Worm (Caenorhabditis elegans) whole organism, L3 larva: Measurements from ENCODE around the gene Y43B11AR.1.
A peak's percentile ranks its signal among the peaks of the same experiment; 100 is the strongest.

Source experiments
- ceh-28 ChIP-seq: fragments of 150-350 bp; optimal IDR thresholded peaks from 2 replicates; lab custom pipeline; 2014; ENCODE audit warnings: missing biosample characterization, missing genetic modification reagents, missing genetic modification characterization
- elt-1 ChIP-seq: fragments of 150-350 bp; optimal IDR thresholded peaks from 2 replicates; lab custom pipeline; 2014; ENCODE audit warnings: missing biosample characterization, missing genetic modification characterization
- elt-2 ChIP-seq: sonication (generic microtip); optimal IDR thresholded peaks from 2 replicates; lab custom pipeline; 2016; ENCODE audit warnings: missing genetic modification reagents, mild to moderate bottlenecking, missing genetic modification characterization, missing compliant biosample characterization
- elt-3 ChIP-seq, 3 experiments: fragments of 150-350 bp in 1 of 3; sonication (generic microtip) in 2 of 3; optimal IDR thresholded peaks; 2 replicates in 2 of 3; 4 replicates in 1 of 3; lab custom pipeline; 2014 to 2017; ENCODE audit warnings: missing biosample characterization in 3 of 3, missing genetic modification characterization in 3 of 3
- lin-39 ChIP-seq: fragments of 150-350 bp; optimal IDR thresholded peaks from 2 replicates; lab custom pipeline; 2018; ENCODE audit warnings: missing biosample characterization, missing genetic modification reagents, missing genetic modification characterization
- mdl-1 ChIP-seq: fragments of 150-350 bp; optimal IDR thresholded peaks from 2 replicates; lab custom pipeline; 2014; ENCODE audit warnings: missing biosample characterization, missing genetic modification characterization
- nhr-23 ChIP-seq: fragments of 150-350 bp; optimal IDR thresholded peaks from 2 replicates; lab custom pipeline; 2014; ENCODE audit warnings: missing biosample characterization, missing genetic modification reagents, missing genetic modification characterization
- nhr-25 ChIP-seq: sonication (generic microtip); optimal IDR thresholded peaks from 2 replicates; lab custom pipeline; 2017; ENCODE audit warnings: missing biosample characterization, missing genetic modification characterization
- nhr-28 ChIP-seq: fragments of 150-350 bp; optimal IDR thresholded peaks from 2 replicates; lab custom pipeline; 2014; ENCODE audit warnings: missing biosample characterization, missing genetic modification characterization
- nhr-67 ChIP-seq: fragments of 150-350 bp; optimal IDR thresholded peaks from 2 replicates; lab custom pipeline; 2014; ENCODE audit warnings: missing biosample characterization, missing genetic modification characterization
- sea-2 ChIP-seq: fragments of 150-350 bp; sonication (generic microtip); optimal IDR thresholded peaks from 4 replicates; lab custom pipeline; 2014; ENCODE audit warnings: missing biosample characterization, missing genetic modification reagents, missing genetic modification characterization
- skn-1 ChIP-seq: fragments of 150-350 bp; optimal IDR thresholded peaks from 2 replicates; lab custom pipeline; 2014; ENCODE audit warnings: missing biosample characterization, missing genetic modification characterization

Y43B11AR.1 gene

DNA sequence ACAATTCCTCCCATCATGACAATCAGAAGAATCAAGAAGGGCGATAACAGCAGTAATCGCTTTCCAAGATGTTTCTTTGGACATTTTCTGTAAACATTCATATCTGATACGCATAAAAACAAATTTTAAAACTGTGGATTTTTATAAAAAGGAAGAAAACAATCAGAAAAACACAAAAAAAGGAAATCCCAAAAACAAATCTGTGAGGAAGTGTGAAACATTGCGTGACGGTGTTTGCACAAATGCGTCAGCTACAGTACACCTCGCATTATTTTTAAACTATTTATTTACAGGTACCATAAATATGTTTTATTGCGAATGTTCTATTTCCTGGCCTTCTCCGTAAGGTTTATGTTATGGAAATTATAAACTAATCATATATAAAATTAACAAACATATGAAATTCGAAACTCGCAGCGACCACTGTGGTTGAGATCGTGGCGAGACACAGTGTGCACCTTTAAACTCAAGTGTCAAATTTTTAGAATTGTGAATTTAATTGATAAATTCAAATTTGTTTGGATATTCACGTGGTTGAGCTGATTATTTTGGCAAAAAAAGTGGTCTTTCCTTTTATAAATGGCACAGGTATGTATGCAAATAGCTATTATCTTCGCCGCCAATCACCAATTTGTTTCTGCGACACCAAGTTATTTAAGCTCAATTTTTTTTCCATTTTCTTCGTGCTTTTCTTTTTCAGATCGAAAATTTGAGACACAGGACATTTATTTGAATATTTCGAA is 40.2 kb downstream of the Y43B11AR.1 start, which contains the start of the genes C34D4.10 and str-48:
TSS of gene C34D4.10 (minus strand) at position 101 of the 743 bp plus-strand sequence.
TSS of gene str-48 (plus strand) at position 693 of the 743 bp plus-strand sequence.
- TF ChIP-seq lin-39, result no peak
- TF ChIP-seq sea-2 (GFP tag; lab: Kevin White, UChicago), result no peak
- TF ChIP-seq nhr-67 (tag; lab: Kevin White, UChicago), result no peak
- TF ChIP-seq skn-1, result no peak
- no peak for TF ChIP-seq nhr-25 (tag; lab: Kevin White, UChicago)
- no peak for TF ChIP-seq elt-2 (tag; lab: Kevin White, UChicago)

DNA sequence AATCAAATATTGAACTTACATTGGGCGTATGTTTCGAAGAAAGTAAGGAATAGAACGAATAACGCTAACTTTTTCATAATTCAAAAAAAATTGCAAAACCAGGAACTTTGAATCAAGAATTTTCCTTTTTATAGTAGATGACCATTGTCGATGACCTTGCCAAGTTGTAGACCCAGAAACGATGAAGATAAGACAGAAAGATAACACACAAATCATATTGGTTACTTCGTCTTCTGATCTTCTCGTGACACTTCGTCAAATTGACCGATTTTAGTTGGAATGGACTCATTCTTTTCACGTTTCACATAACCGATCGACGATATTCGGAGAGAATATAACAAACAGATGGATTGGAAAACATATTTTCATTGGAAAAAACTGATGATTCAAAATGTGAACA is 50.5 kb downstream of the Y43B11AR.1 start, which contains the start of gene grsp-3:
TSS of gene grsp-3 (minus strand) at position 149 of the 400 bp plus-strand sequence.
- peak; percentile 46 for TF ChIP-seq elt-1 (tag; lab: Kevin White, UChicago)
- peak in 1 of 3 experiments; percentile 61 for TF ChIP-seq elt-3 (tag; optimal IDR thresholded peaks at IDR 0.05; lab: Kevin White, UChicago)
- no peak for TF ChIP-seq nhr-28 (tag; lab: Kevin White, UChicago)
- no peak for TF ChIP-seq mdl-1 (tag; lab: Kevin White, UChicago)
- peak; percentile 77 for TF ChIP-seq nhr-25 (tag; lab: Kevin White, UChicago)
- peak; percentile 89 for TF ChIP-seq nhr-23 (tag; lab: Kevin White, UChicago)
- peak; percentile 38 for TF ChIP-seq ceh-28 (tag; lab: Kevin White, UChicago)
- TF ChIP-seq, all 47 proteins: peak for 5
